Worm (Caenorhabditis elegans): Measurements from ENCODE around the gene srab-7.

ce11 chrV:3121743-3122142 is 33.2 kb downstream of the srab-7 start, which contains the start of gene srt-56:
- no peak for TF ChIP-seq scrt-1 (GFP tag; IDR thresholded peaks at IDR 0.05)
- TF ChIP-seq hnd-1 (tag; optimal IDR thresholded peaks at IDR 0.05) = no peak
- no peak for TF ChIP-seq tbx-37 (GFP tag; conservative IDR thresholded peaks at IDR 0.05)

All from whole organism, early embryonic.